Fruit fly (Drosophila melanogaster) whole organism, embryonic: Measurements from ENCODE around the gene CG34454.

Experiments
- Abd-B ChIP-seq: fragments of 200-800 bp; sonication (Bioruptor generic); optimal IDR thresholded peaks from 2 replicates; lab custom pipeline; 2018; ENCODE audit warnings: missing biosample characterization, mild to moderate bottlenecking, missing genetic modification characterization, moderate library complexity
- Ada2b ChIP-seq: fragments of 200-800 bp; sonication (Bioruptor generic); IDR thresholded peaks from 2 replicates; pipeline ENCODE4 v1.3.6; 2022; ENCODE audit warnings: missing biosample characterization, missing genetic modification characterization
- CG12299 ChIP-seq: fragments of 200-800 bp; sonication (Bioruptor generic); optimal IDR thresholded peaks from 2 replicates; lab custom pipeline; 2018; ENCODE audit warnings: missing biosample characterization, mild to moderate bottlenecking, missing genetic modification characterization
- CG12744 ChIP-seq: fragments of 200-800 bp; sonication (Bioruptor generic); optimal IDR thresholded peaks from 2 replicates; lab custom pipeline; 2016; ENCODE audit warnings: missing biosample characterization, missing genetic modification characterization
- CG14014 ChIP-seq: fragments of 200-800 bp; sonication (Bioruptor generic); IDR thresholded peaks from 2 replicates; pipeline ENCODE4 v1.3.6; 2022; ENCODE audit warnings: missing biosample characterization, missing genetic modification characterization
- CG14710 ChIP-seq: fragments of 200-800 bp; sonication (Bioruptor generic); optimal IDR thresholded peaks from 3 replicates; lab custom pipeline; 2019; ENCODE audit warnings: missing biosample characterization, mild to moderate bottlenecking, missing genetic modification characterization, moderate library complexity
- CG15601 ChIP-seq: fragments of 200-800 bp; sonication (Bioruptor generic); optimal IDR thresholded peaks from 3 replicates; lab custom pipeline; 2019; ENCODE audit warnings: missing biosample characterization, mild to moderate bottlenecking, missing genetic modification characterization, moderate library complexity
- CG15696 ChIP-seq: fragments of 200-800 bp; sonication (Bioruptor generic); optimal IDR thresholded peaks from 2 replicates; lab custom pipeline; 2019; ENCODE audit warnings: missing biosample characterization, mild to moderate bottlenecking, missing genetic modification characterization, moderate library complexity
- CG1603 ChIP-seq: fragments of 200-800 bp; sonication (Bioruptor generic); optimal IDR thresholded peaks from 2 replicates; lab custom pipeline; 2019; ENCODE audit warnings: missing biosample characterization, mild to moderate bottlenecking, missing genetic modification characterization, moderate library complexity
- CG1647 ChIP-seq: fragments of 200-800 bp; sonication (Bioruptor generic); optimal IDR thresholded peaks from 3 replicates; lab custom pipeline; 2016; ENCODE audit warnings: missing biosample characterization, missing genetic modification characterization
- CG17612 ChIP-seq: fragments of 200-800 bp; sonication (Bioruptor generic); IDR thresholded peaks from 2 replicates; pipeline ENCODE4 v1.3.6; 2022; ENCODE audit warnings: missing biosample characterization, missing genetic modification characterization
- CG2116 ChIP-seq: fragments of 200-800 bp; sonication (Bioruptor generic); optimal IDR thresholded peaks from 3 replicates; lab custom pipeline; 2018; ENCODE audit warnings: missing biosample characterization, mild to moderate bottlenecking, missing genetic modification characterization
- CG2889 ChIP-seq: fragments of 200-800 bp; sonication (Bioruptor generic); IDR thresholded peaks from 3 replicates; pipeline ENCODE4 v1.3.6; 2022; ENCODE audit warnings: missing biosample characterization, missing genetic modification characterization
- CG31365 ChIP-seq: fragments of 200-800 bp; sonication (Bioruptor generic); optimal IDR thresholded peaks from 2 replicates; lab custom pipeline; 2018; ENCODE audit warnings: missing biosample characterization, mild to moderate bottlenecking, missing genetic modification characterization
- CG34376 ChIP-seq: fragments of 200-800 bp; sonication (Bioruptor generic); optimal IDR thresholded peaks from 2 replicates; lab custom pipeline; 2018; ENCODE audit warnings: missing biosample characterization, mild to moderate bottlenecking, missing genetic modification characterization
- CG4360 ChIP-seq: fragments of 200-800 bp; sonication (Bioruptor generic); IDR thresholded peaks from 2 replicates; pipeline ENCODE4 v1.3.6; 2022; ENCODE audit warnings: missing biosample characterization, missing genetic modification characterization
- CG4854 ChIP-seq: fragments of 200-800 bp; sonication (Bioruptor generic); optimal IDR thresholded peaks from 2 replicates; lab custom pipeline; 2016; ENCODE audit warnings: missing biosample characterization, missing genetic modification characterization, inconsistent platforms
- CG5953 ChIP-seq: fragments of 200-800 bp; sonication (Bioruptor generic); IDR thresholded peaks from 2 replicates; pipeline ENCODE4 v1.3.6; 2022; ENCODE audit warnings: missing biosample characterization, missing genetic modification characterization
- CG6654 ChIP-seq: fragments of 200-800 bp; sonication (Bioruptor generic); optimal IDR thresholded peaks from 2 replicates; lab custom pipeline; 2017; ENCODE audit warnings: missing biosample characterization, mild to moderate bottlenecking, missing genetic modification characterization
- CG7745 ChIP-seq: fragments of 200-800 bp; sonication (Bioruptor generic); optimal IDR thresholded peaks from 2 replicates; lab custom pipeline; 2018; ENCODE audit warnings: missing biosample characterization, mild to moderate bottlenecking, missing genetic modification characterization, moderate library complexity
- CG9437 ChIP-seq: fragments of 200-800 bp; sonication (Bioruptor generic); optimal IDR thresholded peaks from 2 replicates; lab custom pipeline; 2018; ENCODE audit warnings: missing biosample characterization, mild to moderate bottlenecking, missing genetic modification characterization
- CG9876 ChIP-seq: fragments of 200-800 bp; sonication (Bioruptor generic); optimal IDR thresholded peaks from 2 replicates; lab custom pipeline; 2016; ENCODE audit warnings: missing biosample characterization, missing genetic modification characterization
- Drgx ChIP-seq: fragments of 200-800 bp; sonication (Bioruptor generic); IDR thresholded peaks from 2 replicates; pipeline ENCODE4 v1.3.6; 2022; ENCODE audit warnings: missing biosample characterization, missing genetic modification characterization
- Hey ChIP-seq: fragments of 200-800 bp; sonication (Bioruptor generic); optimal IDR thresholded peaks from 3 replicates; lab custom pipeline; 2018; ENCODE audit warnings: missing biosample characterization, mild to moderate bottlenecking, missing genetic modification characterization
- Hr39 ChIP-seq: fragments of >200 bp; optimal IDR thresholded peaks from 2 replicates; lab custom pipeline; 2017
- Lpt ChIP-seq: fragments of >200 bp; optimal IDR thresholded peaks from 2 replicates; lab custom pipeline; 2018; ENCODE audit warnings: missing biosample characterization, missing genetic modification characterization
- Mrtf ChIP-seq: fragments of 200-800 bp; sonication (Bioruptor generic); IDR thresholded peaks from 3 replicates; pipeline ENCODE4 v1.3.6; 2022; ENCODE audit warnings: missing biosample characterization, missing genetic modification characterization
- NFAT ChIP-seq: fragments of 200-800 bp; sonication (Bioruptor generic); IDR thresholded peaks from 2 replicates; pipeline ENCODE4 v1.3.6; 2022; ENCODE audit warnings: missing biosample characterization, missing genetic modification characterization
- Sox100B ChIP-seq: fragments of 200-800 bp; sonication (Bioruptor generic); optimal IDR thresholded peaks from 3 replicates; lab custom pipeline; 2018; ENCODE audit warnings: missing biosample characterization, mild to moderate bottlenecking, missing genetic modification characterization
- Spps ChIP-seq: fragments of 200-800 bp; sonication (Bioruptor generic); optimal IDR thresholded peaks from 2 replicates; lab custom pipeline; 2018; ENCODE audit warnings: missing biosample characterization, mild to moderate bottlenecking, missing genetic modification characterization
- Taf1 ChIP-seq: fragments of 200-800 bp; sonication (Bioruptor generic); IDR thresholded peaks from 2 replicates; pipeline ENCODE4 v1.3.6; 2022; ENCODE audit warnings: missing biosample characterization, missing genetic modification characterization
- Xbp1 ChIP-seq: fragments of 200-800 bp; sonication (Bioruptor generic); optimal IDR thresholded peaks from 3 replicates; lab custom pipeline; 2016; ENCODE audit warnings: missing biosample characterization, mild to moderate bottlenecking, missing genetic modification characterization
- Xrp1 ChIP-seq: fragments of 200-800 bp; sonication (Bioruptor generic); IDR thresholded peaks from 2 replicates; pipeline ENCODE4 v1.3.6; 2022; ENCODE audit warnings: missing biosample characterization, missing genetic modification characterization
- YL-1 ChIP-seq: fragments of 200-800 bp; sonication (Bioruptor generic); optimal IDR thresholded peaks from 3 replicates; lab custom pipeline; 2017; ENCODE audit warnings: missing biosample characterization, mild to moderate bottlenecking, missing genetic modification characterization
- abd-A ChIP-seq: fragments of 200-800 bp; sonication (Bioruptor generic); optimal IDR thresholded peaks from 3 replicates; lab custom pipeline; 2019; ENCODE audit warnings: missing biosample characterization, mild to moderate bottlenecking, missing genetic modification characterization, moderate library complexity
- aop ChIP-seq: fragments of 200-800 bp; sonication (Bioruptor generic); IDR thresholded peaks from 2 replicates; pipeline ENCODE4 v1.3.6; 2022; ENCODE audit warnings: missing biosample characterization, missing genetic modification characterization
- cas ChIP-seq: fragments of 200-800 bp; sonication (Bioruptor generic); IDR thresholded peaks from 2 replicates; pipeline ENCODE4 v1.3.6; 2022; ENCODE audit warnings: missing biosample characterization, missing genetic modification characterization
- danr ChIP-seq: fragments of 200-800 bp; sonication (Bioruptor generic); IDR thresholded peaks from 2 replicates; pipeline ENCODE4 v1.3.6; 2022; ENCODE audit warnings: missing biosample characterization, missing genetic modification characterization
- exex ChIP-seq: fragments of 200-800 bp; sonication (Bioruptor generic); optimal IDR thresholded peaks from 4 replicates; lab custom pipeline; 2018; ENCODE audit warnings: missing biosample characterization, mild to moderate bottlenecking, missing genetic modification characterization, moderate library complexity
- fu2 ChIP-seq: fragments of 200-800 bp; sonication (Bioruptor generic); optimal IDR thresholded peaks from 2 replicates; lab custom pipeline; 2016; ENCODE audit warnings: missing biosample characterization, missing genetic modification characterization
- grn ChIP-seq: fragments of 200-800 bp; sonication (Bioruptor generic); optimal IDR thresholded peaks from 3 replicates; lab custom pipeline; 2017; ENCODE audit warnings: missing biosample characterization, missing genetic modification characterization
- gro ChIP-seq: fragments of 200-800 bp; sonication (Bioruptor generic); optimal IDR thresholded peaks from 2 replicates; lab custom pipeline; 2016; ENCODE audit warnings: missing biosample characterization, missing genetic modification characterization
- her ChIP-seq: fragments of 200-800 bp; sonication (Bioruptor generic); optimal IDR thresholded peaks from 2 replicates; lab custom pipeline; 2016; ENCODE audit warnings: missing biosample characterization, missing genetic modification characterization
- lmd ChIP-seq: fragments of 200-800 bp; sonication (Bioruptor generic); IDR thresholded peaks from 2 replicates; pipeline ENCODE4 v1.3.6; 2022; ENCODE audit warnings: missing biosample characterization, missing genetic modification characterization
- onecut ChIP-seq: fragments of 200-800 bp; sonication (Bioruptor generic); IDR thresholded peaks from 2 replicates; pipeline ENCODE4 v1.3.6; 2022; ENCODE audit warnings: missing biosample characterization, missing genetic modification characterization
- otp ChIP-seq: fragments of 200-800 bp; sonication (Bioruptor generic); IDR thresholded peaks from 3 replicates; pipeline ENCODE4, ENCODE4 v1.3.6; 2022; ENCODE audit warnings: missing biosample characterization, missing genetic modification characterization
- pnt ChIP-seq: fragments of 200-800 bp; sonication (Bioruptor generic); optimal IDR thresholded peaks from 3 replicates; lab custom pipeline; 2016; ENCODE audit warnings: missing biosample characterization, missing genetic modification characterization
- pros ChIP-seq: fragments of 200-800 bp; sonication (Bioruptor generic); optimal IDR thresholded peaks from 3 replicates; lab custom pipeline; 2019; ENCODE audit warnings: missing biosample characterization, mild to moderate bottlenecking, missing genetic modification characterization, moderate library complexity
- sima ChIP-seq: fragments of 200-800 bp; sonication (Bioruptor generic); optimal IDR thresholded peaks from 2 replicates; lab custom pipeline; 2016; ENCODE audit warnings: missing biosample characterization, missing genetic modification characterization
- wdn ChIP-seq: fragments of 200-800 bp; sonication (Bioruptor generic); IDR thresholded peaks from 2 replicates; pipeline ENCODE4 v1.3.6; 2022; ENCODE audit warnings: missing biosample characterization, missing genetic modification characterization

CG34454 gene

dm6 chr3L:257618-258475, 25.7 kb upstream of the CG34454 start, which contains the start of the genes DIP2 and wac (continued):
- TF ChIP-seq grn, result no peak
- TF ChIP-seq pros (GFP tag; lab: Kevin White, UChicago), result peak; percentile 97
- peak; percentile 88 for TF ChIP-seq NFAT (GFP tag; lab: Robert Waterston, UW)
- no peak for TF ChIP-seq Lpt
- peak; percentile 20; the same call in 1 of the 2 replicates for TF ChIP-seq Taf1 (GFP tag; lab: Robert Waterston, UW)
- TF ChIP-seq CG14710 (tag; lab: Kevin White, UChicago), result peak; percentile 89
- peak; percentile 75 for TF ChIP-seq CG9876 (GFP tag; lab: Kevin White, UChicago)
- TF ChIP-seq CG2116 (GFP tag; lab: Kevin White, UChicago), result peak; percentile 94
- peak; percentile 91 for TF ChIP-seq onecut
- no peak for TF ChIP-seq CG6654 (GFP tag; lab: Kevin White, UChicago)
- TF ChIP-seq CG14014, result peak; percentile 71
- peak; percentile 13 for TF ChIP-seq Spps (tag; lab: Kevin White, UChicago)
- TF ChIP-seq Xbp1 (GFP tag; lab: Kevin White, UChicago), result peak; percentile 88
- TF ChIP-seq CG4360 (GFP tag; lab: Robert Waterston, UW), result no peak
- TF ChIP-seq CG15696 (tag; lab: Kevin White, UChicago), result peak; percentile 55
- TF ChIP-seq wdn (GFP tag; lab: Robert Waterston, UW), result peak; percentile 61
- TF ChIP-seq cas (GFP tag; lab: Robert Waterston, UW), result no peak
- TF ChIP-seq CG7745 (tag; lab: Kevin White, UChicago), result no peak
- TF ChIP-seq CG31365 (tag; lab: Kevin White, UChicago), result peak; percentile 53
- TF ChIP-seq CG12299 (tag; lab: Kevin White, UChicago), result peak; percentile 3
- TF ChIP-seq lmd (GFP tag; lab: Robert Waterston, UW), result peak; percentile 61; the same call in 1 of the 2 replicates
- peak; percentile 83 for TF ChIP-seq CG1647 (GFP tag; lab: Kevin White, UChicago)
- TF ChIP-seq fu2 (GFP tag; lab: Kevin White, UChicago), result peak; percentile 78
- TF ChIP-seq Hr39 (lab: Kevin White, UChicago), result no peak
- TF ChIP-seq Mrtf (GFP tag; lab: Robert Waterston, UW), result peak; percentile 42; the same call in 1 of the 3 replicates
- no peak for TF ChIP-seq sima (GFP tag; lab: Kevin White, UChicago)
- no peak for TF ChIP-seq exex (tag; lab: Kevin White, UChicago)
- TF ChIP-seq YL-1 (GFP tag; lab: Kevin White, UChicago), result peak; percentile 84
- TF ChIP-seq danr, result no peak
- TF ChIP-seq Drgx (GFP tag; lab: Robert Waterston, UW), result peak; percentile 40; the same call in 1 of the 2 replicates
- TF ChIP-seq CG15601 (tag; lab: Kevin White, UChicago), result peak; percentile 71
- TF ChIP-seq gro, result peak; percentile 75
- TF ChIP-seq CG12744 (GFP tag; lab: Kevin White, UChicago), result peak; percentile 67
- peak; percentile 60; the same call in 2 of the 3 replicates for TF ChIP-seq CG2889 (GFP tag; lab: Robert Waterston, UW)
- TF ChIP-seq Xrp1 (GFP tag; lab: Robert Waterston, UW), result peak; percentile 72
- no peak for TF ChIP-seq Sox100B
- peak; percentile 84 for TF ChIP-seq CG34376 (GFP tag; lab: Kevin White, UChicago)
- no peak for TF ChIP-seq aop (GFP tag; lab: Robert Waterston, UW)
- peak; percentile 86 for TF ChIP-seq her (GFP tag; lab: Kevin White, UChicago)
- no peak for TF ChIP-seq Hey (tag; lab: Kevin White, UChicago)
- TF ChIP-seq CG4854 (GFP tag; lab: Kevin White, UChicago), result peak; percentile 59
- TF ChIP-seq otp (GFP tag; lab: Robert Waterston, UW), result no peak; the same call in 2 of the 3 replicates
- TF ChIP-seq abd-A (tag; lab: Kevin White, UChicago), result no peak
- TF ChIP-seq CG1603 (tag; lab: Kevin White, UChicago), result peak; percentile 74
- TF ChIP-seq Abd-B (GFP tag; lab: Kevin White, UChicago), result no peak
- peak; percentile 18 for TF ChIP-seq CG9437 (GFP tag; lab: Kevin White, UChicago)
- peak; percentile 49 for TF ChIP-seq CG5953 (GFP tag; lab: Robert Waterston, UW)
- peak; percentile 36; the same call in 1 of the 2 replicates for TF ChIP-seq CG17612 (GFP tag; lab: Robert Waterston, UW)
- peak; percentile 75 for TF ChIP-seq pnt (GFP tag; lab: Kevin White, UChicago)
- peak; percentile 64; the same call in 1 of the 2 replicates for TF ChIP-seq Ada2b (GFP tag; lab: Robert Waterston, UW)
